Fruit fly (Drosophila melanogaster): Measurements from ENCODE around the gene TkR99D.

TkR99D gene

DNA sequence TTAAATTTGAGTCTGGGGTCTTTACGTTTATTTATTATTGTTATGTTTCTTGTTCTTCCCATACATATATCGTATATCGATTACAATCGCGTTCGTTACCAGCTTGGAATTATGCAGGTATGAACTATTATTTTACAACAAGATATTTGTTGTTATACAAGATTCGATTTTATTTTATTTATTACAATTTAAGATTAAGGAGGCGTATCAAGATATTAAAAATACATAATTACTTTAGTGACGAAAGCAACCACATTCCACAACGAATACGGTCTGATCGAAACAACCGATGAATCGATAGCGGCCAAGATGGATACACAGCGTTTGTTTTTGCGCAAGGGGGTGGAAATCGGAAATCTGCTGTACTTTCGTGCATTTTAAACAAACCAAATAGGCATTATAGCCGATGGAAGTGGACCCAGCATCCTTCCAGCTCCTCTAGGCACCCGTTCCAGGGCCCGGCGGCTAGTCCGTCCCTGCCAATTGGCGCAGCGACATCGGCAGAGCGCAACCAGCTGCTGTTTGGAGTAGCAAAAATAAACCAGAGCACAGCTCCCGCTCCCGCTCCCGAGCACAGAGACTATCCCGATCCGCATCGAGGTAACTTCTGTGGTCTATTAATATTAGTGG is 28.5 kb upstream of the TkR99D start, which contains the start of the genes CG15525 and CG11504 (continued):
- TF ChIP-seq stwl (tag; optimal IDR thresholded peaks at IDR 0.05) (peak; percentile 69), br (optimal IDR thresholded peaks at IDR 0.05) (no peak), CG10147 (GFP tag; optimal IDR thresholded peaks at IDR 0.05) (no peak), GATAe (GFP tag; conservative IDR thresholded peaks at IDR 0.05) (no peak), Camta (GFP tag; optimal IDR thresholded peaks at IDR 0.05) (peak; percentile 53), repo (GFP tag; optimal IDR thresholded peaks at IDR 0.05) (no peak), nerfin-2 (GFP tag; IDR thresholded peaks at IDR 0.05; ENCODE audit: partially characterized antibody) (peak; percentile 86), corto (GFP tag; optimal IDR thresholded peaks at IDR 0.05) (no peak), CG18262 (tag; optimal IDR thresholded peaks at IDR 0.05) (no peak), caup (GFP tag; optimal IDR thresholded peaks at IDR 0.05; ENCODE audit: severe bottlenecking) (no peak), CG10654 (GFP tag; optimal IDR thresholded peaks at IDR 0.05) (peak; percentile 38), row (GFP tag; IDR thresholded peaks at IDR 0.05) (peak; percentile 93), CG2116 (GFP tag; optimal IDR thresholded peaks at IDR 0.05) (peak; percentile 88), CG1529 (GFP tag; optimal IDR thresholded peaks at IDR 0.05) (no peak), tgo (GFP tag; IDR thresholded peaks at IDR 0.05) (peak; percentile 40; the same call in 2 of the 3 replicates), CG15601 (tag; optimal IDR thresholded peaks at IDR 0.05) (peak; percentile 29), pnt (GFP tag; optimal IDR thresholded peaks at IDR 0.05) (peak; percentile 24), Chrac-16 (GFP tag; optimal IDR thresholded peaks at IDR 0.05) (peak; percentile 54), Oaz (GFP tag; IDR thresholded peaks at IDR 0.05) (no peak), CG10543 (GFP tag; optimal IDR thresholded peaks at IDR 0.05) (no peak), Hr39 (optimal IDR thresholded peaks at IDR 0.05) (no peak), CG12659 (GFP tag; optimal IDR thresholded peaks at IDR 0.05) (peak; percentile 73), CG32772 (GFP tag; IDR thresholded peaks at IDR 0.05) (peak; percentile 73), Lhr (GFP tag; optimal IDR thresholded peaks at IDR 0.05) (no peak), disco-r (GFP tag; optimal IDR thresholded peaks at IDR 0.05) (no peak), HLH3B (GFP tag; IDR thresholded peaks at IDR 0.05) (peak; percentile 58; the same call in 1 of the 2 replicates), Max (GFP tag; optimal IDR thresholded peaks at IDR 0.05) (peak; percentile 49), tna (GFP tag; IDR thresholded peaks at IDR 0.05; ENCODE audit: partially characterized antibody) (peak; percentile 62; the same call in 1 of the 2 replicates), Asciz (GFP tag; optimal IDR thresholded peaks at IDR 0.05) (no peak), CG30020 (tag; optimal IDR thresholded peaks at IDR 0.05) (peak; percentile 58), CG4854 (GFP tag; optimal IDR thresholded peaks at IDR 0.05) (peak; percentile 23), pan (optimal IDR thresholded peaks at IDR 0.05) (no peak), pan (GFP tag; optimal IDR thresholded peaks at IDR 0.05 in 1 of 2, IDR thresholded peaks at IDR 0.05 in 1 of 2) (no peak), CG4360 (GFP tag; IDR thresholded peaks at IDR 0.05) (no peak), tin (GFP tag; optimal IDR thresholded peaks at IDR 0.05) (peak; percentile 41), ro (GFP tag; IDR thresholded peaks at IDR 0.05) (no peak), CG1792 (GFP tag; optimal IDR thresholded peaks at IDR 0.05) (no peak), ato (GFP tag; IDR thresholded peaks at IDR 0.05; ENCODE audit: partially characterized antibody) (peak; percentile 71; the same call in 1 of the 2 replicates), CG16863 (GFP tag; optimal IDR thresholded peaks at IDR 0.05) (peak; percentile 17), ham (GFP tag; IDR thresholded peaks at IDR 0.05) (no peak), tup (GFP tag; optimal IDR thresholded peaks at IDR 0.05) (no peak), CG14441 (GFP tag; IDR thresholded peaks at IDR 0.05) (peak; percentile 65), CG4617 (GFP tag; optimal IDR thresholded peaks at IDR 0.05; ENCODE audit: borderline replicate concordance) (peak; percentile 96), psq (GFP tag; optimal IDR thresholded peaks at IDR 0.05) (no peak), NfI (GFP tag; optimal IDR thresholded peaks at IDR 0.05) (peak; percentile 36), ewg (GFP tag; optimal IDR thresholded peaks at IDR 0.05) (peak; percentile 52), bbx (GFP tag; IDR thresholded peaks at IDR 0.05; ENCODE audit: partially characterized antibody) (peak; percentile 72), CG7963 (GFP tag; IDR thresholded peaks at IDR 0.05; ENCODE audit: partially characterized antibody) (peak; percentile 54; the same call in 2 of the 3 replicates), Meics (GFP tag; optimal IDR thresholded peaks at IDR 0.05) (peak; percentile 100), CG12769 (tag; optimal IDR thresholded peaks at IDR 0.05) (no peak)
